Fruit fly (Drosophila melanogaster): ENCODE results near the gene NetB.

- TF ChIP-seq Dfd (GFP tag; optimal IDR thresholded peaks at IDR 0.05) (no peak), N (GFP tag; optimal IDR thresholded peaks at IDR 0.05) (no peak), woc (GFP tag; optimal IDR thresholded peaks at IDR 0.05) (no peak), br (GFP tag; optimal IDR thresholded peaks at IDR 0.05) (no peak), psq (GFP tag; optimal IDR thresholded peaks at IDR 0.05) (no peak), fru (GFP tag; optimal IDR thresholded peaks at IDR 0.05) (no peak), foxo (GFP tag; optimal IDR thresholded peaks at IDR 0.05) (no peak), pan (optimal IDR thresholded peaks at IDR 0.05) (no peak), Dif (GFP tag; optimal IDR thresholded peaks at IDR 0.05; ENCODE audit: partially characterized antibody) (no peak), Jra (GFP tag; optimal IDR thresholded peaks at IDR 0.05) (no peak), usp (GFP tag; optimal IDR thresholded peaks at IDR 0.05) (no peak), rgr (GFP tag; optimal IDR thresholded peaks at IDR 0.05) (peak; percentile 12)
Observed at dm6 chrX:14679189-14679588, 70.0 kb downstream of the NetB start, which contains the start of gene CG5321.
